Worm (Caenorhabditis elegans) whole organism, midembryonic: ENCODE data around the gene K08E4.2.

Source experiments
- cog-1 ChIP-seq: sonication (generic microtip); optimal IDR thresholded peaks from 2 replicates; lab custom pipeline; 2016; ENCODE audit warnings: missing genetic modification characterization, missing compliant biosample characterization
- flt-1 ChIP-seq: fragments of 200-800 bp; sonication (Bioruptor generic); IDR thresholded peaks from 2 replicates; pipeline ENCODE4 v1.3.6; 2022; ENCODE audit warnings: missing genetic modification characterization, missing compliant biosample characterization
- klf-2 ChIP-seq: fragments of 200-800 bp; sonication (Bioruptor generic); conservative IDR thresholded peaks from 2 replicates; pipeline ENCODE4 v1.3.6; 2022; ENCODE audit warnings: missing genetic modification reagents, missing genetic modification characterization, missing compliant biosample characterization
- med-1 ChIP-seq: sonication (generic microtip); optimal IDR thresholded peaks from 2 replicates; lab custom pipeline; 2017; ENCODE audit warnings: missing genetic modification characterization, mild to moderate bottlenecking, missing compliant biosample characterization, antibody characterized with exemption, missing genetic modification reagents; ENCODE audit not compliant: insufficient read depth
- ztf-23 ChIP-seq: fragments of 200-800 bp; sonication (Bioruptor generic); IDR thresholded peaks from 2 replicates; pipeline ENCODE4 v1.3.6; 2022; ENCODE audit warnings: missing genetic modification reagents, missing genetic modification characterization, missing compliant biosample characterization
- ztf-29 ChIP-seq: fragments of 200-800 bp; sonication (Bioruptor generic); IDR thresholded peaks from 2 replicates; pipeline ENCODE4 v1.3.6; 2022; ENCODE audit warnings: missing genetic modification reagents, missing genetic modification characterization, missing compliant biosample characterization

DNA sequence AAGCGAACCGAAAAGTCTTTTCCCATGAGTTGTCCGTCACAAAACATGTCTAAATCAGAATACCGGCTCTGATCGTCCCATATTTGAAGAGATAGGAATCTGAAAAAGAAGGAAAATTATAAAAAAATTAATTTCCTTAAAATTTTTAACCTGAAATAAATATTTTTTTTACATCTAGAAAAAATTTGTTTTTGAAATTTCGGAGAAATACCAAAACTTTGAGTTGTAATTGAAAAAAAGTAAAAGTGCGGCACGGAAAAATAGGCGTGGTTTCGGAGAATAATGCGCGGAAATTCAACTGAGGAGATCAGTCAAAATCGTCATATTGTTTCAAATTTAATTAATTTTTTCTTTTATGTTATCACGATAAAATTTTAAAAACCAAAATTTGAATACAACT, 33.1 kb upstream of the K08E4.2 start, which contains the start of gene F11A10.6:
- no peak for TF ChIP-seq cog-1 (tag; lab: Kevin White, UChicago)
- TF ChIP-seq ztf-23 (GFP tag; lab: Robert Waterston, UW): no peak
- TF ChIP-seq flt-1 (GFP tag; lab: Robert Waterston, UW): no peak
- no peak for TF ChIP-seq ztf-29 (GFP tag; lab: Robert Waterston, UW)
- TF ChIP-seq med-1 (GFP tag; lab: Kevin White, UChicago): no peak
- no peak for TF ChIP-seq klf-2 (GFP tag; lab: Robert Waterston, UW)
